Worm (Caenorhabditis elegans) whole organism, L1 larva: ENCODE results near the gene nhr-148.
"Not testable (repeated sequence)": the region's sequence is repeated elsewhere in the genome, so short reads cannot be mapped to it uniquely, and the experiment has no call there.

Experiments used
- C04F5.9 ChIP-seq: sonication (generic microtip); optimal IDR thresholded peaks from 2 replicates; lab custom pipeline; 2016; ENCODE audit warnings: missing genetic modification characterization, missing compliant biosample characterization
- C34B4.2 ChIP-seq: sonication (generic microtip); optimal IDR thresholded peaks from 2 replicates; lab custom pipeline; 2017; ENCODE audit warnings: mild to moderate bottlenecking, missing genetic modification characterization, missing compliant biosample characterization
- aly-2 ChIP-seq: fragments of 150-350 bp; optimal IDR thresholded peaks from 2 replicates; lab custom pipeline; 2014; ENCODE audit warnings: missing biosample characterization, missing genetic modification characterization
- ama-1 ChIP-seq: fragments of 150-350 bp; optimal IDR thresholded peaks from 2 replicates; lab custom pipeline; 2014
- blmp-1 ChIP-seq: fragments of 150-350 bp; optimal IDR thresholded peaks from 2 replicates; lab custom pipeline; 2014; ENCODE audit warnings: missing biosample characterization, missing genetic modification characterization
- ceh-90 ChIP-seq: sonication (generic microtip); optimal IDR thresholded peaks from 2 replicates; lab custom pipeline; 2016; ENCODE audit warnings: missing genetic modification characterization, missing compliant biosample characterization
- ces-1 ChIP-seq: fragments of 150-350 bp; optimal IDR thresholded peaks from 2 replicates; lab custom pipeline; 2014; ENCODE audit warnings: missing biosample characterization, missing genetic modification reagents, missing genetic modification characterization
- efl-1 ChIP-seq, 4 experiments: fragments of 150-350 bp; optimal IDR thresholded peaks in 3 of 4; peaks in 1 of 4; 1 replicate in 1 of 4; 2 replicates in 3 of 4; lab custom pipeline; 2014; ENCODE audit warnings: missing biosample characterization in 2 of 4, missing genetic modification characterization in 2 of 4, missing genetic modification reagents in 2 of 4
- efl-3 ChIP-seq: fragments of 200-800 bp; sonication (Bioruptor generic); optimal IDR thresholded peaks from 2 replicates; lab custom pipeline; 2018; ENCODE audit warnings: mild to moderate bottlenecking, missing genetic modification characterization, missing compliant biosample characterization
- ets-5 ChIP-seq: fragments of 200-800 bp; sonication (Bioruptor generic); IDR thresholded peaks from 2 replicates; pipeline ENCODE4 v1.3.6; 2022; ENCODE audit warnings: missing genetic modification characterization, missing compliant biosample characterization
- grh-1 ChIP-seq: fragments of 200-800 bp; sonication (Bioruptor generic); IDR thresholded peaks from 2 replicates; pipeline ENCODE4 v1.3.6; 2022; ENCODE audit warnings: missing genetic modification reagents, missing genetic modification characterization, missing compliant biosample characterization
- hlh-17 ChIP-seq: fragments of 200-800 bp; sonication (Bioruptor generic); optimal IDR thresholded peaks from 2 replicates; lab custom pipeline; 2018; ENCODE audit warnings: missing genetic modification characterization, mild to moderate bottlenecking, missing compliant biosample characterization, moderate library complexity, borderline replicate concordance
- hlh-4 ChIP-seq: sonication (generic microtip); optimal IDR thresholded peaks from 2 replicates; lab custom pipeline; 2016; ENCODE audit warnings: mild to moderate bottlenecking, missing genetic modification characterization, missing compliant biosample characterization
- hpl-2 ChIP-seq: fragments of 150-350 bp; optimal IDR thresholded peaks from 2 replicates; lab custom pipeline; 2014; ENCODE audit warnings: missing biosample characterization, missing genetic modification reagents, missing genetic modification characterization
- lin-13 ChIP-seq: fragments of 150-350 bp; optimal IDR thresholded peaks from 2 replicates; lab custom pipeline; 2014; ENCODE audit warnings: missing biosample characterization, missing genetic modification reagents, missing genetic modification characterization
- lir-3 ChIP-seq: sonication (generic microtip); optimal IDR thresholded peaks from 2 replicates; lab custom pipeline; 2016; ENCODE audit warnings: mild to moderate bottlenecking, missing genetic modification characterization, moderate library complexity, missing compliant biosample characterization; ENCODE audit not compliant: poor library complexity
- mab-9 ChIP-seq: fragments of 200-800 bp; sonication (Bioruptor generic); IDR thresholded peaks from 2 replicates; pipeline ENCODE4 v1.3.6; 2022; ENCODE audit warnings: missing genetic modification reagents, missing genetic modification characterization, missing compliant biosample characterization
- mdl-1 ChIP-seq, 2 experiments: fragments of 150-350 bp; optimal IDR thresholded peaks; 2 replicates each; lab custom pipeline; 2014 to 2017; ENCODE audit warnings: missing biosample characterization in 2 of 2, missing genetic modification characterization in 2 of 2, inconsistent platforms in 1 of 2
- mep-1 ChIP-seq: fragments of 150-350 bp; optimal IDR thresholded peaks from 2 replicates; lab custom pipeline; 2014; ENCODE audit warnings: missing biosample characterization, missing genetic modification characterization
- nhr-19 ChIP-seq: fragments of 200-800 bp; sonication (Bioruptor generic); conservative IDR thresholded peaks from 2 replicates; pipeline ENCODE4 v1.3.6; 2022; ENCODE audit warnings: missing genetic modification characterization, missing compliant biosample characterization
- nhr-28 ChIP-seq: fragments of 150-350 bp; optimal IDR thresholded peaks from 2 replicates; lab custom pipeline; 2014; ENCODE audit warnings: missing biosample characterization, missing genetic modification characterization
- nhr-76 ChIP-seq: sonication (generic microtip); optimal IDR thresholded peaks from 2 replicates; lab custom pipeline; 2017; ENCODE audit warnings: missing biosample characterization, missing genetic modification characterization
- nhr-90 ChIP-seq: sonication (generic microtip); optimal IDR thresholded peaks from 2 replicates; lab custom pipeline; 2016; ENCODE audit warnings: mild to moderate bottlenecking, missing genetic modification characterization, missing compliant biosample characterization; ENCODE audit not compliant: poor library complexity
- pqm-1 ChIP-seq: sonication (generic microtip); optimal IDR thresholded peaks from 3 replicates; lab custom pipeline; 2017; ENCODE audit warnings: missing biosample characterization, missing genetic modification characterization
- rnt-1 ChIP-seq: sonication (generic microtip); optimal IDR thresholded peaks from 2 replicates; lab custom pipeline; 2016; ENCODE audit warnings: mild to moderate bottlenecking, missing genetic modification characterization, moderate library complexity, missing compliant biosample characterization
- skn-1 ChIP-seq: fragments of 150-350 bp; optimal IDR thresholded peaks from 2 replicates; lab custom pipeline; 2014; ENCODE audit warnings: missing biosample characterization, missing genetic modification characterization
- snu-23 ChIP-seq: sonication (generic microtip); optimal IDR thresholded peaks from 2 replicates; lab custom pipeline; 2016; ENCODE audit warnings: missing genetic modification characterization, missing compliant biosample characterization
- swsn-7 ChIP-seq: sonication (generic microtip); optimal IDR thresholded peaks from 2 replicates; lab custom pipeline; 2016; ENCODE audit warnings: missing genetic modification characterization, missing compliant biosample characterization
- unc-130 ChIP-seq: fragments of 150-350 bp; optimal IDR thresholded peaks from 2 replicates; lab custom pipeline; 2017; ENCODE audit warnings: missing biosample characterization, missing genetic modification characterization, inconsistent platforms
- unc-86 ChIP-seq: sonication (generic microtip); optimal IDR thresholded peaks from 2 replicates; lab custom pipeline; 2016; ENCODE audit warnings: missing genetic modification characterization, missing compliant biosample characterization
- unc-98 ChIP-seq: fragments of 200-800 bp; sonication (Bioruptor generic); IDR thresholded peaks from 2 replicates; pipeline ENCODE4 v1.3.6; 2022; ENCODE audit warnings: missing genetic modification characterization, missing compliant biosample characterization
- zag-1 ChIP-seq: fragments of 150-350 bp; optimal IDR thresholded peaks from 2 replicates; lab custom pipeline; 2014; ENCODE audit warnings: missing biosample characterization, missing genetic modification characterization
- ztf-4 ChIP-seq: fragments of 150-350 bp; optimal IDR thresholded peaks from 2 replicates; lab custom pipeline; 2014; ENCODE audit warnings: missing biosample characterization, missing genetic modification characterization

Gene nhr-148

ce11 chrV:7330868-7331267, 11.1 kb upstream of the nhr-148 start, which contains the start of gene F10G2.2:
F10G2.2 (plus strand) TSS chrV:7331168.
- TF ChIP-seq C04F5.9 (tag; lab: Kevin White, UChicago) = no peak
- no peak for TF ChIP-seq nhr-28 (tag; lab: Kevin White, UChicago)
- TF ChIP-seq hpl-2 (GFP tag; lab: Kevin White, UChicago) = no peak
- no peak for TF ChIP-seq blmp-1 (tag; lab: Kevin White, UChicago)
- TF ChIP-seq unc-98 (GFP tag; lab: Robert Waterston, UW) = no peak
- no peak for TF ChIP-seq ztf-4 (tag; lab: Kevin White, UChicago)
- TF ChIP-seq lin-13 (GFP tag; lab: Kevin White, UChicago) = no peak
- no peak for TF ChIP-seq nhr-76 (tag; lab: Kevin White, UChicago)
- no peak for TF ChIP-seq ces-1
- no peak for TF ChIP-seq ama-1 (lab: Kevin White, UChicago)
- no peak for TF ChIP-seq zag-1

- no peak for TF ChIP-seq pqm-1 (tag; lab: Kevin White, UChicago)
- no peak for TF ChIP-seq grh-1 (GFP tag; lab: Robert Waterston, UW)
- TF ChIP-seq C34B4.2 (tag; lab: Kevin White, UChicago) = no peak
- no peak for TF ChIP-seq skn-1
- no peak for TF ChIP-seq nhr-28 (tag; lab: Kevin White, UChicago)
- no peak for TF ChIP-seq unc-98 (GFP tag; lab: Robert Waterston, UW)
- TF ChIP-seq hlh-17 (GFP tag; lab: Kevin White, UChicago) = no peak
- no peak for TF ChIP-seq snu-23 (GFP tag; lab: Kevin White, UChicago)
- no peak for TF ChIP-seq lir-3 (tag; lab: Kevin White, UChicago)
These were observed 9.7 kb upstream of the nhr-148 start, which contains the start of gene F10G2.1 for ce11 chrV:7332253-7332652. F10G2.1 (plus strand) TSS chrV:7332553.

ce11 chrV:7337218-7337617, 4.7 kb upstream of the nhr-148 start, which contains the start of gene F10G2.7:
F10G2.7 (minus strand) TSS chrV:7337318.
- TF ChIP-seq blmp-1 (tag; lab: Kevin White, UChicago); ets-5; ama-1 (lab: Kevin White, UChicago): not testable (repeated sequence)

ce11 chrV:7339831-7340230, 2.1 kb upstream of the nhr-148 start, which contains the start of gene srh-187:
srh-187 (minus strand) TSS chrV:7339931.
- TF ChIP-seq ceh-90 (no peak), unc-130 (tag; lab: Kevin White, UChicago) (no peak), blmp-1 (tag; lab: Kevin White, UChicago) (no peak), efl-3 (GFP tag; lab: Kevin White, UChicago) (no peak), hlh-4 (tag; lab: Kevin White, UChicago) (no peak), mep-1 (no peak), skn-1 (no peak)

ce11 chrV:7343522-7343921, 1.6 kb downstream of the nhr-148 start, which contains the start of gene srh-244:
srh-244 (plus strand) TSS chrV:7343822.
- TF ChIP-seq rnt-1 (tag; lab: Kevin White, UChicago) (no peak), ama-1 (lab: Kevin White, UChicago) (no peak), nhr-19 (GFP tag; lab: Robert Waterston, UW) (no peak), efl-1 (optimal IDR thresholded peaks at IDR 0.05; lab: Kevin White, UChicago) (no peak), efl-1 (GFP tag; optimal IDR thresholded peaks at IDR 0.05 in 1 of 2; lab: Kevin White, UChicago) (no peak), mdl-1 (tag; optimal IDR thresholded peaks at IDR 0.05; lab: Kevin White, UChicago) (no peak), C04F5.9 (tag; lab: Kevin White, UChicago) (no peak), aly-2 (no peak), ces-1 (no peak), nhr-28 (tag; lab: Kevin White, UChicago) (no peak), nhr-90 (tag; lab: Kevin White, UChicago) (no peak), unc-86 (tag; lab: Kevin White, UChicago) (no peak), efl-3 (GFP tag; lab: Kevin White, UChicago) (no peak), unc-98 (GFP tag; lab: Robert Waterston, UW) (no peak), mab-9 (no peak), swsn-7 (tag; lab: Kevin White, UChicago) (no peak), snu-23 (GFP tag; lab: Kevin White, UChicago) (no peak)
